Worm (Caenorhabditis elegans) whole organism, mixed stage, embryonic: ENCODE measurements around the gene T07D3.2.

Experiments
- bed-3 ChIP-seq: fragments of 200-800 bp; sonication (Bioruptor generic); optimal IDR thresholded peaks from 3 replicates; lab custom pipeline; 2018; ENCODE audit warnings: mild to moderate bottlenecking, missing genetic modification characterization, moderate library complexity, missing compliant biosample characterization
- blmp-1 ChIP-seq: fragments of 150-350 bp; optimal IDR thresholded peaks from 2 replicates; lab custom pipeline; 2014; ENCODE audit warnings: missing biosample characterization, missing genetic modification characterization
- ces-1 ChIP-seq: fragments of 150-350 bp; optimal IDR thresholded peaks from 2 replicates; lab custom pipeline; 2014; ENCODE audit warnings: missing biosample characterization, missing genetic modification reagents, missing genetic modification characterization
- flh-1 ChIP-seq: fragments of 200-800 bp; sonication (Bioruptor generic); optimal IDR thresholded peaks from 2 replicates; lab custom pipeline; 2018; ENCODE audit warnings: mild to moderate bottlenecking, missing genetic modification characterization, moderate library complexity, missing compliant biosample characterization
- lin-13 ChIP-seq: fragments of 150-350 bp; optimal IDR thresholded peaks from 2 replicates; lab custom pipeline; 2014; ENCODE audit warnings: missing biosample characterization, missing genetic modification characterization
- lsy-2 ChIP-seq: fragments of 150-350 bp; optimal IDR thresholded peaks from 2 replicates; lab custom pipeline; 2014; ENCODE audit warnings: missing biosample characterization, missing genetic modification characterization
- mep-1 ChIP-seq: fragments of 150-350 bp; optimal IDR thresholded peaks from 2 replicates; lab custom pipeline; 2017; ENCODE audit warnings: missing biosample characterization, missing genetic modification reagents, missing genetic modification characterization, inconsistent platforms
- mls-2 ChIP-seq: sonication (generic microtip); optimal IDR thresholded peaks from 2 replicates; lab custom pipeline; 2016; ENCODE audit warnings: mild to moderate bottlenecking, missing genetic modification characterization, moderate library complexity, missing compliant biosample characterization
- nhr-12 ChIP-seq: fragments of 150-350 bp; optimal IDR thresholded peaks from 2 replicates; lab custom pipeline; 2014; ENCODE audit warnings: missing biosample characterization, missing genetic modification characterization
- nhr-237 ChIP-seq: fragments of 150-350 bp; optimal IDR thresholded peaks from 2 replicates; lab custom pipeline; 2014; ENCODE audit warnings: missing biosample characterization, missing genetic modification characterization
- nhr-28 ChIP-seq: fragments of 150-350 bp; optimal IDR thresholded peaks from 2 replicates; lab custom pipeline; 2014; ENCODE audit warnings: missing biosample characterization, missing genetic modification characterization
- nhr-76 ChIP-seq: sonication (generic microtip); optimal IDR thresholded peaks from 2 replicates; lab custom pipeline; 2017; ENCODE audit warnings: missing biosample characterization, missing genetic modification characterization
- snpc-4 ChIP-seq: fragments of 150-350 bp; optimal IDR thresholded peaks from 2 replicates; lab custom pipeline; 2014; ENCODE audit warnings: missing biosample characterization, missing genetic modification characterization
- ztf-11 ChIP-seq: fragments of 150-350 bp; optimal IDR thresholded peaks from 2 replicates; lab custom pipeline; 2014; ENCODE audit warnings: missing biosample characterization, missing genetic modification characterization

- TF ChIP-seq nhr-12 (tag; lab: Kevin White, UChicago) = no peak
- TF ChIP-seq ces-1 (GFP tag; lab: Kevin White, UChicago) = no peak
- TF ChIP-seq ztf-11 (tag; lab: Kevin White, UChicago) = no peak
- no peak for TF ChIP-seq nhr-28 (tag; lab: Kevin White, UChicago)
- TF ChIP-seq nhr-237 (tag; lab: Kevin White, UChicago) = no peak
- no peak for TF ChIP-seq lsy-2
- TF ChIP-seq mep-1 (tag; lab: Kevin White, UChicago) = no peak
- TF ChIP-seq blmp-1 (tag; lab: Kevin White, UChicago) = no peak
- no peak for TF ChIP-seq mls-2 (tag; lab: Kevin White, UChicago)
- TF ChIP-seq nhr-76 = no peak
- no peak for TF ChIP-seq snpc-4 (tag; lab: Kevin White, UChicago)
- TF ChIP-seq lin-13 (tag; lab: Kevin White, UChicago) = no peak
- TF ChIP-seq bed-3 = no peak
- no peak for TF ChIP-seq flh-1 (GFP tag; lab: Kevin White, UChicago)
These were observed 51.3 kb downstream of the T07D3.2 start for ce11 chrII:953052-953451.
